Worm (Caenorhabditis elegans) whole organism, young adult: ENCODE measurements around the gene acc-4.

ENCODE experiments used
- B0019.2 ChIP-seq: fragments of 200-800 bp; sonication (Bioruptor generic); conservative IDR thresholded peaks from 2 replicates; pipeline ENCODE4 v1.3.6; 2022; ENCODE audit warnings: missing genetic modification reagents, missing genetic modification characterization, missing compliant biosample characterization
- F10E7.11 ChIP-seq: sonication (generic microtip); optimal IDR thresholded peaks from 2 replicates; lab custom pipeline; 2017; ENCODE audit warnings: mild to moderate bottlenecking, missing genetic modification characterization, moderate library complexity, missing compliant biosample characterization
- F22D6.2 ChIP-seq: sonication (generic microtip); optimal IDR thresholded peaks from 2 replicates; lab custom pipeline; 2016; ENCODE audit warnings: mild to moderate bottlenecking, missing genetic modification characterization, missing compliant biosample characterization
- F37B4.10 ChIP-seq: fragments of 200-800 bp; sonication (Bioruptor generic); IDR thresholded peaks from 2 replicates; pipeline ENCODE4 v1.3.6; 2022; ENCODE audit warnings: missing genetic modification characterization, missing compliant biosample characterization
- F49E8.2 ChIP-seq: sonication (generic microtip); optimal IDR thresholded peaks from 3 replicates; lab custom pipeline; 2017; ENCODE audit warnings: missing genetic modification characterization, mild to moderate bottlenecking, missing compliant biosample characterization, antibody characterized with exemption, moderate library complexity; ENCODE audit not compliant: insufficient read depth
- K12H6.12 ChIP-seq: fragments of 200-800 bp; sonication (Bioruptor generic); optimal IDR thresholded peaks from 2 replicates; lab custom pipeline; 2018; ENCODE audit warnings: mild to moderate bottlenecking, missing genetic modification characterization, missing compliant biosample characterization
- T26A5.8 ChIP-seq: sonication (generic microtip); optimal IDR thresholded peaks from 2 replicates; lab custom pipeline; 2016; ENCODE audit warnings: missing genetic modification characterization, missing compliant biosample characterization
- Y56A3A.18 ChIP-seq: fragments of 200-800 bp; sonication (Bioruptor generic); IDR thresholded peaks from 2 replicates; pipeline ENCODE4 v1.3.6; 2022; ENCODE audit warnings: missing genetic modification reagents, missing genetic modification characterization, missing compliant biosample characterization
- ZK185.1 ChIP-seq: sonication (generic microtip); optimal IDR thresholded peaks from 2 replicates; lab custom pipeline; 2016; ENCODE audit warnings: mild to moderate bottlenecking, missing genetic modification characterization, missing compliant biosample characterization; ENCODE audit not compliant: poor library complexity, severe bottlenecking
- ama-1 ChIP-seq, 3 experiments: fragments of 150-350 bp in 1 of 3; sonication (generic microtip) in 2 of 3; optimal IDR thresholded peaks; 2 replicates each; lab custom pipeline; 2014 to 2018; ENCODE audit warnings: missing biosample characterization in 2 of 3, missing genetic modification characterization in 2 of 3, missing genetic modification reagents in 2 of 3
- athp-1 ChIP-seq: sonication (generic microtip); optimal IDR thresholded peaks from 2 replicates; lab custom pipeline; 2017; ENCODE audit warnings: mild to moderate bottlenecking, missing genetic modification characterization, missing compliant biosample characterization
- attf-5 ChIP-seq: fragments of 200-800 bp; sonication (Bioruptor generic); optimal IDR thresholded peaks from 2 replicates; lab custom pipeline; 2018; ENCODE audit warnings: mild to moderate bottlenecking, missing genetic modification characterization, missing compliant biosample characterization
- bed-1 ChIP-seq: fragments of 200-800 bp; sonication (Bioruptor generic); IDR thresholded peaks from 2 replicates; pipeline ENCODE4 v1.3.6; 2022; ENCODE audit warnings: missing genetic modification reagents, missing genetic modification characterization, missing compliant biosample characterization
- bed-2 ChIP-seq: fragments of 200-800 bp; sonication (Bioruptor generic); IDR thresholded peaks from 2 replicates; pipeline ENCODE4 v1.3.6; 2022; ENCODE audit warnings: missing genetic modification reagents, missing genetic modification characterization, missing compliant biosample characterization
- ceh-27 ChIP-seq: fragments of 200-800 bp; sonication (Bioruptor generic); optimal IDR thresholded peaks from 2 replicates; lab custom pipeline; 2018; ENCODE audit warnings: mild to moderate bottlenecking, missing genetic modification characterization, moderate library complexity, missing compliant biosample characterization
- ceh-40 ChIP-seq: fragments of 200-800 bp; sonication (Bioruptor generic); IDR thresholded peaks from 2 replicates; pipeline ENCODE4 v1.3.6; 2022; ENCODE audit warnings: missing genetic modification characterization, missing compliant biosample characterization
- dox-1 ChIP-seq: fragments of 200-800 bp; sonication (Bioruptor generic); IDR thresholded peaks from 2 replicates; pipeline ENCODE4 v1.3.6; 2022; ENCODE audit warnings: missing genetic modification reagents, missing genetic modification characterization, missing compliant biosample characterization
- dpl-1 ChIP-seq: fragments of 150-350 bp; optimal IDR thresholded peaks from 2 replicates; lab custom pipeline; 2014; ENCODE audit warnings: missing biosample characterization, missing genetic modification reagents, missing genetic modification characterization
- hmg-1.2 ChIP-seq: fragments of 200-800 bp; sonication (Bioruptor generic); IDR thresholded peaks from 2 replicates; pipeline ENCODE4 v1.3.6; 2022; ENCODE audit warnings: missing genetic modification reagents, missing genetic modification characterization, missing compliant biosample characterization
- hmg-20 ChIP-seq: fragments of 200-800 bp; sonication (Bioruptor generic); IDR thresholded peaks from 2 replicates; pipeline ENCODE4 v1.3.6; 2022; ENCODE audit warnings: missing genetic modification reagents, missing genetic modification characterization, missing compliant biosample characterization
- lin-35 ChIP-seq, 3 experiments: fragments of 150-350 bp in 2 of 3; sonication (generic microtip) in 1 of 3; optimal IDR thresholded peaks; 2 replicates each; lab custom pipeline; 2014 to 2018; ENCODE audit warnings: missing biosample characterization in 3 of 3, missing genetic modification characterization in 3 of 3, missing genetic modification reagents in 3 of 3
- lin-40 ChIP-seq: sonication (generic microtip); optimal IDR thresholded peaks from 2 replicates; lab custom pipeline; 2016; ENCODE audit warnings: missing genetic modification characterization, mild to moderate bottlenecking, missing compliant biosample characterization, missing genotype, missing genetic modification reagents
- lin-54 ChIP-seq: fragments of 200-800 bp; sonication (Bioruptor generic); optimal IDR thresholded peaks from 2 replicates; lab custom pipeline; 2018; ENCODE audit warnings: mild to moderate bottlenecking, missing genetic modification characterization, missing compliant biosample characterization
- lsl-1 ChIP-seq: fragments of 200-800 bp; sonication (Bioruptor generic); optimal IDR thresholded peaks from 2 replicates; lab custom pipeline; 2018; ENCODE audit warnings: mild to moderate bottlenecking, missing genetic modification characterization, moderate library complexity, missing compliant biosample characterization
- lsy-27 ChIP-seq: sonication (generic microtip); optimal IDR thresholded peaks from 2 replicates; lab custom pipeline; 2017; ENCODE audit warnings: missing genetic modification characterization, mild to moderate bottlenecking, missing compliant biosample characterization, antibody characterized with exemption, missing genotype, borderline replicate concordance; ENCODE audit not compliant: insufficient read depth
- mcd-1 ChIP-seq: fragments of 200-800 bp; sonication (Bioruptor generic); IDR thresholded peaks from 2 replicates; pipeline ENCODE4 v1.3.6; 2022; ENCODE audit warnings: missing genetic modification reagents, missing genetic modification characterization, missing compliant biosample characterization
- mel-28 ChIP-seq: sonication (generic microtip); optimal IDR thresholded peaks from 2 replicates; lab custom pipeline; 2016; ENCODE audit warnings: borderline replicate concordance, mild to moderate bottlenecking, missing genetic modification characterization, missing compliant biosample characterization
- mes-4 ChIP-seq: sonication (generic microtip); optimal IDR thresholded peaks from 2 replicates; lab custom pipeline; 2016; ENCODE audit warnings: missing genotype, missing genetic modification characterization, missing compliant biosample characterization
- nfya-1 ChIP-seq: sonication (generic microtip); optimal IDR thresholded peaks from 2 replicates; lab custom pipeline; 2017; ENCODE audit warnings: antibody characterized with exemption, missing compliant biosample characterization, missing genetic modification characterization, borderline replicate concordance; ENCODE audit not compliant: insufficient read depth
- nfya-2 ChIP-seq: fragments of 200-800 bp; sonication (Bioruptor generic); IDR thresholded peaks from 2 replicates; pipeline ENCODE4 v1.3.6; 2022; ENCODE audit warnings: missing genetic modification reagents, missing genetic modification characterization, missing compliant biosample characterization
- nfyb-1 ChIP-seq: fragments of 200-800 bp; sonication (Bioruptor generic); IDR thresholded peaks from 2 replicates; pipeline ENCODE4 v1.3.6; 2022; ENCODE audit warnings: missing genetic modification reagents, missing genetic modification characterization, missing compliant biosample characterization
- nhr-120 ChIP-seq: fragments of 200-800 bp; sonication (Bioruptor generic); IDR thresholded peaks from 2 replicates; pipeline ENCODE4 v1.3.6; 2022; ENCODE audit warnings: missing genetic modification characterization, missing compliant biosample characterization
- nhr-179 ChIP-seq: sonication (generic microtip); optimal IDR thresholded peaks from 2 replicates; lab custom pipeline; 2016; ENCODE audit warnings: mild to moderate bottlenecking, missing genetic modification characterization, missing compliant biosample characterization
- rpc-1 ChIP-seq, 2 experiments: fragments of 150-350 bp in 1 of 2; sonication (generic microtip) in 1 of 2; optimal IDR thresholded peaks; 2 replicates each; lab custom pipeline; 2014 to 2018; ENCODE audit warnings: missing biosample characterization in 1 of 2, missing genetic modification characterization in 1 of 2, missing genetic modification reagents in 1 of 2, missing genotype in 1 of 2
- snpc-1.1 ChIP-seq: sonication (generic microtip); optimal IDR thresholded peaks from 2 replicates; lab custom pipeline; 2017; ENCODE audit warnings: missing genetic modification characterization, mild to moderate bottlenecking, missing compliant biosample characterization, antibody characterized with exemption, moderate library complexity, missing genotype, missing genetic modification reagents; ENCODE audit not compliant: insufficient read depth
- snpc-1.3 ChIP-seq: sonication (generic microtip); optimal IDR thresholded peaks from 2 replicates; lab custom pipeline; 2017; ENCODE audit warnings: missing genetic modification characterization, mild to moderate bottlenecking, missing compliant biosample characterization, antibody characterized with exemption, moderate library complexity, missing genotype, missing genetic modification reagents; ENCODE audit not compliant: insufficient read depth
- snpc-3.4 ChIP-seq: sonication (generic microtip); optimal IDR thresholded peaks from 2 replicates; lab custom pipeline; 2017; ENCODE audit warnings: missing genetic modification characterization, mild to moderate bottlenecking, missing compliant biosample characterization, antibody characterized with exemption, moderate library complexity, missing genotype, missing genetic modification reagents
- somi-1 ChIP-seq: fragments of 200-800 bp; sonication (Bioruptor generic); optimal IDR thresholded peaks from 2 replicates; lab custom pipeline; 2018; ENCODE audit warnings: mild to moderate bottlenecking, missing genetic modification characterization, missing compliant biosample characterization
- sptf-2 ChIP-seq: fragments of 200-800 bp; sonication (Bioruptor generic); optimal IDR thresholded peaks from 2 replicates; lab custom pipeline; 2018; ENCODE audit warnings: mild to moderate bottlenecking, missing genetic modification characterization, missing compliant biosample characterization
- xnd-1 ChIP-seq: sonication (generic microtip); optimal IDR thresholded peaks from 2 replicates; lab custom pipeline; 2016; ENCODE audit warnings: missing genotype, missing genetic modification reagents, missing genetic modification characterization, missing compliant biosample characterization
- zim-3 ChIP-seq: sonication (generic microtip); optimal IDR thresholded peaks from 2 replicates; lab custom pipeline; 2017; ENCODE audit warnings: mild to moderate bottlenecking, missing genetic modification characterization, moderate library complexity, missing compliant biosample characterization
- ztf-18 ChIP-seq: sonication (generic microtip); optimal IDR thresholded peaks from 2 replicates; lab custom pipeline; 2016; ENCODE audit warnings: missing genotype, mild to moderate bottlenecking, missing genetic modification characterization, missing compliant biosample characterization
- ztf-25 ChIP-seq: fragments of 200-800 bp; sonication (Bioruptor generic); IDR thresholded peaks from 2 replicates; pipeline ENCODE4 v1.3.6; 2022; ENCODE audit warnings: missing genetic modification reagents, missing genetic modification characterization, missing compliant biosample characterization
- ztf-3 ChIP-seq: fragments of 200-800 bp; sonication (Bioruptor generic); optimal IDR thresholded peaks from 2 replicates; lab custom pipeline; 2018; ENCODE audit warnings: mild to moderate bottlenecking, missing genetic modification characterization, missing compliant biosample characterization

The acc-4 gene

DNA sequence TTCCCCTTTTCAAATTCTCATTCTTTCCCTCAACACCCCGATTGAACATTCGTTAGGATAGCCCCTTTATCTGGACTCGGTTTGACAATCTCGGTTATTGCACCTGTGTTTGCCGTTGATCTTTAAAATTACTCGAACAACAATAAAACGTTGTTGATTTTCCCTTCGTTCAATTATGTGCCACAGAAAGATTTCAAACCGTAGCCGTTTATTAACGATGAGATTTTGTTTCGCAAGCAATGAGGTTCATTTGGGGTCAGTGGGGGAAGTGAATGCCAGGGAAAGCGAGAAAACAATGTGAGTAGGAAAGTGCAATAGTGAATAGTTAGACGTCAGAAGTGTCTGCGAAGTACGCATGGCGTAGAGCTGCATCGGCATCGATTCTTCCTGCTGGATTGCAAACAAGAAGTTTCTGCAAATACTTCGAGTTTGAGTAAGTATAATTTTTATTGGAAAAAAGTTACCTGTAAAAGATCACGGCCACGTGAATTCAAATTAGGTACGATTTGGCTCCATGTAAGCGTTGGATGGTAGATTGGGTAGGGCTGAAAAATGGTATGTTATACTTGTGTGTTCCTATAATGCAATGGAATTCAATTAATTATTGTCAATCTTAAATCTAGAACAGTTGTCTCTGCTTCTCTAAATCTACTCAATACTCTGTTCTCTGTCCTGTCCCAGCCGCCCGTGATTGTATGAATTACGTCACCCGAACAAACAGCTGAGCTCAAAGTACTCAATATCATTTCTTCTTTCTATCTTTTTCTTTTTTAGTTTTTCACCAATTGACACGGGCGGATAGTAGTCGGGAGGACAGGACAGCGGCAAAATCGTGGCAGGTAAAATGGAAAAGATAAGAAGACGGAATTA lies 19.2 kb downstream of the acc-4 start, which contains the start of gene kel-3 (continued):
- TF ChIP-seq rpc-1 (optimal IDR thresholded peaks at IDR 0.05; lab: Kevin White, UChicago) = no peak
- TF ChIP-seq rpc-1 (tag; optimal IDR thresholded peaks at IDR 0.05; lab: Kevin White, UChicago) = peak; percentile 11
- TF ChIP-seq lsl-1 (GFP tag; lab: Kevin White, UChicago) = peak; percentile 73
- no peak for TF ChIP-seq bed-2 (GFP tag; lab: Robert Waterston, UW)
- peak; percentile 27 for TF ChIP-seq ceh-27 (GFP tag; lab: Kevin White, UChicago)
- peak; percentile 77 for TF ChIP-seq somi-1 (GFP tag; lab: Kevin White, UChicago)
- TF ChIP-seq dpl-1 (GFP tag; lab: Kevin White, UChicago) = no peak
- peak; percentile 86 for TF ChIP-seq lin-54 (GFP tag; lab: Kevin White, UChicago)
- TF ChIP-seq bed-1 (GFP tag; lab: Robert Waterston, UW) = peak; percentile 82; the same call in 1 of the 2 replicates
- peak; percentile 93 for TF ChIP-seq zim-3 (tag; lab: Kevin White, UChicago)
- peak; percentile 63 for TF ChIP-seq snpc-3.4 (tag; lab: Kevin White, UChicago)
- TF ChIP-seq nhr-120 (GFP tag; lab: Robert Waterston, UW) = no peak
- peak; percentile 91 for TF ChIP-seq ztf-3 (GFP tag; lab: Kevin White, UChicago)
- peak; percentile 27 for TF ChIP-seq F22D6.2 (tag; lab: Kevin White, UChicago)
- TF ChIP-seq F37B4.10 (GFP tag; lab: Robert Waterston, UW) = 0 out of 2 replicates have a peak, but pooled peaks have one; percentile 57
- peak; percentile 51 for TF ChIP-seq lin-40
- peak; percentile 34; the same call in 1 of the 2 replicates for TF ChIP-seq hmg-20 (GFP tag; lab: Robert Waterston, UW)
- peak; percentile 70 for TF ChIP-seq attf-5 (GFP tag; lab: Kevin White, UChicago)
- TF ChIP-seq Y56A3A.18 = peak; percentile 94
- peak; percentile 54 for TF ChIP-seq nhr-179 (tag; lab: Kevin White, UChicago)
- peak; percentile 98 for TF ChIP-seq athp-1 (tag; lab: Kevin White, UChicago)
- TF ChIP-seq dox-1 (GFP tag; lab: Robert Waterston, UW) = peak; percentile 83
- TF ChIP-seq lin-35 (GFP tag; optimal IDR thresholded peaks at IDR 0.05; lab: Kevin White, UChicago) = peak in 2 of 3 experiments; percentile 62 to 89
- TF ChIP-seq mes-4 (tag; lab: Kevin White, UChicago) = peak; percentile 54
- peak; percentile 80 for TF ChIP-seq ztf-25 (GFP tag; lab: Robert Waterston, UW)
- peak; percentile 57 for TF ChIP-seq snpc-1.1 (tag; lab: Kevin White, UChicago)
- TF ChIP-seq B0019.2 = 0 out of 2 replicates have a peak, but pooled peaks have one; percentile 42
- TF ChIP-seq mcd-1 (GFP tag; lab: Robert Waterston, UW) = peak; percentile 74
- peak; percentile 21 for TF ChIP-seq mel-28
- peak; percentile 97 for TF ChIP-seq ama-1 (optimal IDR thresholded peaks at IDR 0.05; lab: Kevin White, UChicago)
- TF ChIP-seq ama-1 (GFP tag; optimal IDR thresholded peaks at IDR 0.05; lab: Kevin White, UChicago) = peak; percentile 50 to 96
- TF ChIP-seq ceh-40 = no peak
- TF ChIP-seq lsy-27 = no peak
- peak; percentile 56 for TF ChIP-seq hmg-1.2
- TF ChIP-seq xnd-1 (tag; lab: Kevin White, UChicago) = peak; percentile 33
- TF ChIP-seq ZK185.1 (tag; lab: Kevin White, UChicago) = peak; percentile 66
- peak; percentile 83; the same call in 1 of the 2 replicates for TF ChIP-seq nfya-2 (GFP tag; lab: Robert Waterston, UW)
- TF ChIP-seq snpc-1.3 (tag; lab: Kevin White, UChicago) = peak; percentile 90
- TF ChIP-seq K12H6.12 (tag; lab: Kevin White, UChicago) = peak; percentile 25
- peak; percentile 94 for TF ChIP-seq nfyb-1 (GFP tag; lab: Robert Waterston, UW)
- TF ChIP-seq T26A5.8 (tag; lab: Kevin White, UChicago) = peak; percentile 98
- no peak for TF ChIP-seq sptf-2 (GFP tag; lab: Kevin White, UChicago)
- TF ChIP-seq nfya-1 (tag; lab: Kevin White, UChicago) = no peak
- TF ChIP-seq F10E7.11 (tag; lab: Kevin White, UChicago) = peak; percentile 97
- peak; percentile 99 for TF ChIP-seq F49E8.2 (tag; lab: Kevin White, UChicago)
- peak; percentile 85 for TF ChIP-seq ztf-18 (tag; lab: Kevin White, UChicago)
